Fruit fly (Drosophila melanogaster) whole organism, embryonic: ENCODE results near the gene CG34251.

Experiments
- CG6654 ChIP-seq: fragments of 200-800 bp; sonication (Bioruptor generic); optimal IDR thresholded peaks from 2 replicates; lab custom pipeline; 2017; ENCODE audit warnings: missing biosample characterization, mild to moderate bottlenecking, missing genetic modification characterization
- Fer1 ChIP-seq: fragments of 200-800 bp; sonication (Bioruptor generic); optimal IDR thresholded peaks from 2 replicates; lab custom pipeline; 2017; ENCODE audit warnings: missing biosample characterization, mild to moderate bottlenecking, missing genetic modification characterization
- Lpt ChIP-seq: fragments of >200 bp; optimal IDR thresholded peaks from 2 replicates; lab custom pipeline; 2018; ENCODE audit warnings: missing biosample characterization, missing genetic modification characterization
- dmrt11E ChIP-seq: fragments of 200-800 bp; sonication (Bioruptor generic); optimal IDR thresholded peaks from 3 replicates; lab custom pipeline; 2018; ENCODE audit warnings: missing biosample characterization, mild to moderate bottlenecking, missing genetic modification characterization, moderate library complexity
- pan ChIP-seq, 4 experiments: fragments of >200 bp in 3 of 4; fragments of 200-800 bp in 1 of 4; sonication (Bioruptor generic) in 1 of 4; optimal IDR thresholded peaks in 3 of 4; IDR thresholded peaks in 1 of 4; 2 replicates each; pipeline versions ENCODE4 v1.3.6 to Lab custom; 2017 to 2022; ENCODE audit warnings: missing biosample characterization in 2 of 4, missing genetic modification characterization in 2 of 4, mixed read lengths in 1 of 4
- phol ChIP-seq: fragments of 200-800 bp; sonication (Bioruptor generic); optimal IDR thresholded peaks from 3 replicates; lab custom pipeline; 2018; ENCODE audit warnings: missing biosample characterization, mild to moderate bottlenecking, missing genetic modification characterization, moderate library complexity

DNA sequence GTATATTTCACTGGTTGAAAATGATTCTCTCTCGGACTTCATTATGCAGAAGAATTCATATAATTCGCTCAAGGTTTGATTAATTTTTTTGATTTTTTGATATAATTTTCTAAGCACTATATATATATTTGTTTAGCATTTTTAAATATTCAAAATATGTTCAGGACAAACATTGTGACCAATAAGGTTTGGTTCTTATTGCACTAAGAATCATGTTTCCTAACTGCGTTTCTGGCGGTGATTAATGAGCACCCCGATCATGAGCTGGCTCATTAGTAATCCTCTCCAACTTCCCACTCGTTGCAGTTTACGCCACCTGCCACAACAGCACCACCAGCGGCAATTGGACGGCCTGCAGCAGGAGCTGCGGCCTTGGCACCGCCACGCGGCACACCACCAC, 57.9 kb downstream of the CG34251 start, which contains the start of gene CG6052:
- no peak for TF ChIP-seq CG6654
- TF ChIP-seq Fer1 (GFP tag; lab: Kevin White, UChicago), result no peak
- TF ChIP-seq phol (tag; lab: Kevin White, UChicago), result no peak
- no peak for TF ChIP-seq Lpt (GFP tag; lab: Kevin White, UChicago)
- TF ChIP-seq dmrt11E, result no peak
- TF ChIP-seq pan (optimal IDR thresholded peaks at IDR 0.05; lab: Kevin White, UChicago), result no peak
- TF ChIP-seq pan (GFP tag; optimal IDR thresholded peaks at IDR 0.05 in 1 of 2, IDR thresholded peaks at IDR 0.05 in 1 of 2), result no peak
